Worm (Caenorhabditis elegans) whole organism, mixed stage, embryonic: Measurements from ENCODE around the gene flp-10.

Source experiments
- blmp-1 ChIP-seq: fragments of 150-350 bp; optimal IDR thresholded peaks from 2 replicates; lab custom pipeline; 2014; ENCODE audit warnings: missing biosample characterization, missing genetic modification characterization
- nhr-237 ChIP-seq: fragments of 150-350 bp; optimal IDR thresholded peaks from 2 replicates; lab custom pipeline; 2014; ENCODE audit warnings: missing biosample characterization, missing genetic modification characterization
- pha-4 ChIP-seq: fragments of 150-350 bp; optimal IDR thresholded peaks from 2 replicates; lab custom pipeline; 2018; ENCODE audit warnings: missing biosample characterization, missing genetic modification reagents, missing genetic modification characterization
- sptf-1 ChIP-seq: sonication (generic microtip); optimal IDR thresholded peaks from 2 replicates; lab custom pipeline; 2017; ENCODE audit warnings: mild to moderate bottlenecking, missing genetic modification characterization, moderate library complexity, missing compliant biosample characterization
- ztf-11 ChIP-seq: fragments of 150-350 bp; optimal IDR thresholded peaks from 2 replicates; lab custom pipeline; 2014; ENCODE audit warnings: missing biosample characterization, missing genetic modification characterization

DNA sequence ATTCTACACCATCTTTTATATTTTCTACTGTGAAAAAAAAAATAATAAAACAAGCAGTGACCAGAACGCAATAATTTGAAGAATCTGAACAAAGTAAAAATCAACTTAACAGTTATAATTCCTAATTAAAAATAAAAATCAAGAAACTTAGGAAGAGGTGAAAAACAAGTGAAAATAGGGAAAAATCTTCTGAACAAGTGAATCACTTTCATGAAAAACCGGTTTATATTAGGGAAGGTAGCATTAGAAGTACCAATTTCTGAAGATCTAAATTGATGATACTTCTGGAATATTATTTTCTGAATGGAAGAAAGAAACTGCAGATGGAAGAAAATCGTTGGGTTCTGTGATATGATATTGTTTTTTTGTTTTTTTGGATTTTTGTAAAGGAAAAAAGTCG, 32.2 kb upstream of the flp-10 start:
- TF ChIP-seq pha-4, result no peak
- peak; percentile 6 for TF ChIP-seq blmp-1 (tag; lab: Kevin White, UChicago)
- no peak for TF ChIP-seq ztf-11 (tag; lab: Kevin White, UChicago)
- TF ChIP-seq nhr-237 (tag; lab: Kevin White, UChicago), result no peak
- TF ChIP-seq sptf-1, result no peak
